Fruit fly (Drosophila melanogaster) whole organism, embryonic: ENCODE measurements around the gene dah.

Experiments
- Aef1 ChIP-seq: fragments of 200-800 bp; sonication (Bioruptor generic); IDR thresholded peaks from 3 replicates; pipeline ENCODE4 v1.3.6; 2022; ENCODE audit warnings: missing biosample characterization, missing genetic modification characterization
- Atf6 ChIP-seq: fragments of 200-800 bp; sonication (Bioruptor generic); IDR thresholded peaks from 2 replicates; pipeline ENCODE4 v1.3.6; 2022; ENCODE audit warnings: missing biosample characterization, missing genetic modification characterization
- B-H2 ChIP-seq: fragments of 200-800 bp; sonication (Bioruptor generic); optimal IDR thresholded peaks from 2 replicates; lab custom pipeline; 2018; ENCODE audit warnings: missing biosample characterization, mild to moderate bottlenecking, missing genetic modification characterization
- CG10321 ChIP-seq: fragments of 200-800 bp; sonication (Bioruptor generic); IDR thresholded peaks from 2 replicates; pipeline ENCODE4 v1.3.6; 2022; ENCODE audit warnings: missing biosample characterization, missing genetic modification characterization
- CG12071 ChIP-seq: fragments of 200-800 bp; sonication (Bioruptor generic); optimal IDR thresholded peaks from 3 replicates; lab custom pipeline; 2018; ENCODE audit warnings: missing biosample characterization, mild to moderate bottlenecking, missing genetic modification characterization
- CG13287 ChIP-seq: fragments of 200-800 bp; sonication (Bioruptor generic); IDR thresholded peaks from 2 replicates; pipeline ENCODE4 v1.3.6; 2022; ENCODE audit warnings: missing biosample characterization, missing genetic modification characterization; ENCODE audit not compliant: partially characterized antibody
- CG14014 ChIP-seq: fragments of 200-800 bp; sonication (Bioruptor generic); IDR thresholded peaks from 2 replicates; pipeline ENCODE4 v1.3.6; 2022; ENCODE audit warnings: missing biosample characterization, missing genetic modification characterization
- CG15011 ChIP-seq: fragments of 200-800 bp; sonication (Bioruptor generic); optimal IDR thresholded peaks from 3 replicates; lab custom pipeline; 2018; ENCODE audit warnings: missing biosample characterization, mild to moderate bottlenecking, missing genetic modification characterization
- CG15514 ChIP-seq: fragments of 200-800 bp; sonication (Bioruptor generic); optimal IDR thresholded peaks from 3 replicates; lab custom pipeline; 2017; ENCODE audit warnings: missing biosample characterization, missing genetic modification characterization, mild to moderate bottlenecking, moderate library complexity, missing genetic modification reagents
- CG1603 ChIP-seq: fragments of 200-800 bp; sonication (Bioruptor generic); optimal IDR thresholded peaks from 2 replicates; lab custom pipeline; 2019; ENCODE audit warnings: missing biosample characterization, mild to moderate bottlenecking, missing genetic modification characterization, moderate library complexity
- CG17385 ChIP-seq: fragments of 200-800 bp; sonication (Bioruptor generic); optimal IDR thresholded peaks from 3 replicates; lab custom pipeline; 2018; ENCODE audit warnings: missing biosample characterization, mild to moderate bottlenecking, missing genetic modification characterization
- CG17568 ChIP-seq: fragments of 200-800 bp; sonication (Bioruptor generic); optimal IDR thresholded peaks from 2 replicates; lab custom pipeline; 2018; ENCODE audit warnings: missing biosample characterization, mild to moderate bottlenecking, missing genetic modification characterization, moderate library complexity
- CG30403 ChIP-seq: fragments of 200-800 bp; sonication (Bioruptor generic); optimal IDR thresholded peaks from 3 replicates; lab custom pipeline; 2016; ENCODE audit warnings: missing biosample characterization, missing genetic modification characterization
- CG31224 ChIP-seq: fragments of 200-800 bp; sonication (Bioruptor generic); IDR thresholded peaks from 2 replicates; pipeline ENCODE4 v1.3.6; 2022; ENCODE audit warnings: missing biosample characterization, missing genetic modification characterization
- CG3163 ChIP-seq: fragments of 200-800 bp; sonication (Bioruptor generic); optimal IDR thresholded peaks from 3 replicates; lab custom pipeline; 2016; ENCODE audit warnings: missing biosample characterization, missing genetic modification characterization
- CG32772 ChIP-seq: fragments of 200-800 bp; sonication (Bioruptor generic); IDR thresholded peaks from 2 replicates; pipeline ENCODE4 v1.3.6; 2022; ENCODE audit warnings: missing biosample characterization, missing genetic modification characterization
- CG34224 ChIP-seq: fragments of 200-800 bp; sonication (Bioruptor generic); IDR thresholded peaks from 3 replicates; pipeline ENCODE4 v1.3.6; 2022; ENCODE audit warnings: missing biosample characterization, missing genetic modification characterization; ENCODE audit not compliant: partially characterized antibody
- CG4360 ChIP-seq: fragments of 200-800 bp; sonication (Bioruptor generic); IDR thresholded peaks from 2 replicates; pipeline ENCODE4 v1.3.6; 2022; ENCODE audit warnings: missing biosample characterization, missing genetic modification characterization
- CG4820 ChIP-seq: fragments of 200-800 bp; sonication (Bioruptor generic); optimal IDR thresholded peaks from 3 replicates; lab custom pipeline; 2016; ENCODE audit warnings: missing biosample characterization, missing genetic modification characterization
- CG6813 ChIP-seq: fragments of 200-800 bp; sonication (Bioruptor generic); optimal IDR thresholded peaks from 2 replicates; lab custom pipeline; 2017; ENCODE audit warnings: missing biosample characterization, missing genetic modification characterization, mild to moderate bottlenecking, moderate library complexity, missing genetic modification reagents
- CG7372 ChIP-seq: fragments of 200-800 bp; sonication (Bioruptor generic); IDR thresholded peaks from 2 replicates; pipeline ENCODE4 v1.3.6; 2022; ENCODE audit warnings: missing biosample characterization, missing genetic modification characterization
- CG7556 ChIP-seq: fragments of 200-800 bp; sonication (Bioruptor generic); optimal IDR thresholded peaks from 2 replicates; lab custom pipeline; 2017; ENCODE audit warnings: missing biosample characterization, mild to moderate bottlenecking, missing genetic modification characterization
- CG7987 ChIP-seq: fragments of 200-800 bp; sonication (Bioruptor generic); optimal IDR thresholded peaks from 2 replicates; lab custom pipeline; 2018; ENCODE audit warnings: missing biosample characterization, mild to moderate bottlenecking, missing genetic modification characterization, moderate library complexity
- CG9609 ChIP-seq: fragments of 200-800 bp; sonication (Bioruptor generic); optimal IDR thresholded peaks from 3 replicates; lab custom pipeline; 2016; ENCODE audit warnings: missing biosample characterization, missing genetic modification characterization
- CTCF ChIP-seq: fragments of 200-800 bp; sonication (Bioruptor generic); optimal IDR thresholded peaks from 2 replicates; lab custom pipeline; 2017; ENCODE audit warnings: missing biosample characterization, mild to moderate bottlenecking, missing genetic modification characterization, moderate library complexity
- Ets65A ChIP-seq: fragments of 200-800 bp; sonication (Bioruptor generic); peaks from one replicate; lab custom pipeline; 2016; ENCODE audit warnings: missing biosample characterization, missing genetic modification characterization
- Hand ChIP-seq: fragments of 200-800 bp; sonication (Bioruptor generic); optimal IDR thresholded peaks from 2 replicates; lab custom pipeline; 2017; ENCODE audit warnings: mild to moderate bottlenecking, missing biosample characterization, missing genetic modification reagents, missing genetic modification characterization
- Hmr ChIP-seq: fragments of 200-800 bp; sonication (Bioruptor generic); optimal IDR thresholded peaks from 3 replicates; lab custom pipeline; 2017; ENCODE audit warnings: mild to moderate bottlenecking, missing biosample characterization, missing genetic modification reagents, missing genetic modification characterization
- MBD-R2 ChIP-seq: fragments of 200-800 bp; sonication (Bioruptor generic); IDR thresholded peaks from 2 replicates; pipeline ENCODE4 v1.3.6; 2022; ENCODE audit warnings: missing biosample characterization, missing genetic modification characterization
- Pdp1 ChIP-seq, 2 experiments: fragments of 200-800 bp; sonication (Bioruptor generic); optimal IDR thresholded peaks; 3 replicates each; lab custom pipeline; 2016; ENCODE audit warnings: missing biosample characterization in 2 of 2, missing genetic modification characterization in 2 of 2, mild to moderate bottlenecking in 1 of 2, moderate library complexity in 1 of 2
- Sox100B ChIP-seq: fragments of 200-800 bp; sonication (Bioruptor generic); optimal IDR thresholded peaks from 3 replicates; lab custom pipeline; 2018; ENCODE audit warnings: missing biosample characterization, mild to moderate bottlenecking, missing genetic modification characterization
- caup ChIP-seq: fragments of 200-800 bp; sonication (Bioruptor generic); optimal IDR thresholded peaks from 3 replicates; lab custom pipeline; 2017; ENCODE audit warnings: missing biosample characterization, mild to moderate bottlenecking, missing genetic modification characterization, moderate library complexity; ENCODE audit not compliant: severe bottlenecking
- chinmo ChIP-seq: fragments of 200-800 bp; sonication (Bioruptor generic); IDR thresholded peaks from 4 replicates; pipeline ENCODE4 v1.3.6; 2022; ENCODE audit warnings: missing biosample characterization, missing genetic modification characterization; ENCODE audit not compliant: partially characterized antibody
- exex ChIP-seq: fragments of 200-800 bp; sonication (Bioruptor generic); optimal IDR thresholded peaks from 4 replicates; lab custom pipeline; 2018; ENCODE audit warnings: missing biosample characterization, mild to moderate bottlenecking, missing genetic modification characterization, moderate library complexity
- ftz-f1 ChIP-seq: fragments of 200-800 bp; sonication (Bioruptor generic); optimal IDR thresholded peaks from 2 replicates; lab custom pipeline; 2016; ENCODE audit warnings: missing biosample characterization, missing genetic modification characterization
- gem ChIP-seq: fragments of 200-800 bp; sonication (Bioruptor generic); optimal IDR thresholded peaks from 2 replicates; lab custom pipeline; 2019; ENCODE audit warnings: missing biosample characterization, mild to moderate bottlenecking, missing genetic modification characterization, moderate library complexity
- gro ChIP-seq: fragments of 200-800 bp; sonication (Bioruptor generic); optimal IDR thresholded peaks from 2 replicates; lab custom pipeline; 2016; ENCODE audit warnings: missing biosample characterization, missing genetic modification characterization
- mam ChIP-seq: fragments of 200-800 bp; sonication (Bioruptor generic); optimal IDR thresholded peaks from 3 replicates; lab custom pipeline; 2016; ENCODE audit warnings: missing biosample characterization, missing genetic modification characterization
- mirr ChIP-seq: fragments of 200-800 bp; sonication (Bioruptor generic); optimal IDR thresholded peaks from 3 replicates; lab custom pipeline; 2018; ENCODE audit warnings: missing biosample characterization, mild to moderate bottlenecking, missing genetic modification characterization
- prd ChIP-seq, 3 experiments: fragments of >200 bp in 2 of 3; fragments of 200-800 bp in 1 of 3; sonication (Bioruptor generic) in 1 of 3; optimal IDR thresholded peaks in 2 of 3; IDR thresholded peaks in 1 of 3; 2 replicates in 2 of 3; 3 replicates in 1 of 3; pipeline versions ENCODE4 v1.3.6 to Lab custom; 2017 to 2022; ENCODE audit warnings: missing biosample characterization in 1 of 3, missing genetic modification characterization in 1 of 3
- salm ChIP-seq: fragments of 200-800 bp; sonication (Bioruptor generic); optimal IDR thresholded peaks from 2 replicates; lab custom pipeline; 2018; ENCODE audit warnings: missing biosample characterization, mild to moderate bottlenecking, missing genetic modification characterization
- sob ChIP-seq: fragments of 200-800 bp; sonication (Bioruptor generic); IDR thresholded peaks from 2 replicates; pipeline ENCODE4 v1.3.6; 2022; ENCODE audit warnings: missing biosample characterization, missing genetic modification characterization
- sug ChIP-seq: fragments of 200-800 bp; optimal IDR thresholded peaks from 2 replicates; lab custom pipeline; 2019; ENCODE audit warnings: missing biosample characterization, mild to moderate bottlenecking, missing genetic modification characterization, moderate library complexity
- ttk ChIP-seq: fragments of 200-800 bp; sonication (Bioruptor generic); IDR thresholded peaks from 2 replicates; pipeline ENCODE4 v2.1.2; 2022; ENCODE audit warnings: missing biosample characterization, missing genetic modification characterization
- tup ChIP-seq: fragments of 200-800 bp; sonication (Bioruptor generic); optimal IDR thresholded peaks from 2 replicates; lab custom pipeline; 2016; ENCODE audit warnings: missing biosample characterization, mild to moderate bottlenecking, missing genetic modification characterization, moderate library complexity
- tx ChIP-seq: fragments of 200-800 bp; sonication (Bioruptor generic); optimal IDR thresholded peaks from 2 replicates; lab custom pipeline; 2016; ENCODE audit warnings: missing biosample characterization, missing genetic modification characterization
- unpg ChIP-seq: fragments of 200-800 bp; sonication (Bioruptor generic); optimal IDR thresholded peaks from 3 replicates; lab custom pipeline; 2018; ENCODE audit warnings: missing biosample characterization, mild to moderate bottlenecking, missing genetic modification characterization, moderate library complexity

The dah gene

dm6 chrX:15304211-15304610, 23.9 kb upstream of the dah start (continued):
- TF ChIP-seq prd (optimal IDR thresholded peaks at IDR 0.05; lab: Kevin White, UChicago), result no peak
- TF ChIP-seq prd (GFP tag; IDR thresholded peaks at IDR 0.05; lab: Robert Waterston, UW), result peak; percentile 60
- 0 out of 2 replicates have a peak, but pooled peaks have one; percentile 21 for TF ChIP-seq CG14014 (GFP tag; lab: Robert Waterston, UW)
- TF ChIP-seq tup (GFP tag; lab: Kevin White, UChicago), result no peak
- peak; percentile 16 for TF ChIP-seq CG17385 (GFP tag; lab: Kevin White, UChicago)
- no peak for TF ChIP-seq CG34224
- TF ChIP-seq MBD-R2 (GFP tag; lab: Robert Waterston, UW), result 0 out of 2 replicates have a peak, but pooled peaks have one; percentile 24
- peak; percentile 37 for TF ChIP-seq mam
- TF ChIP-seq unpg, result peak; percentile 10
- TF ChIP-seq salm (tag; lab: Kevin White, UChicago), result no peak
- peak; percentile 23; the same call in 1 of the 2 replicates for TF ChIP-seq CG31224 (GFP tag; lab: Robert Waterston, UW)
- TF ChIP-seq CG1603 (tag; lab: Kevin White, UChicago), result no peak
- TF ChIP-seq Hand (GFP tag; lab: Kevin White, UChicago), result peak; percentile 23
- TF ChIP-seq CG32772 (GFP tag; lab: Robert Waterston, UW), result peak; percentile 15; the same call in 1 of the 2 replicates
- no peak for TF ChIP-seq CG7987 (GFP tag; lab: Kevin White, UChicago)
- TF ChIP-seq CG3163 (GFP tag; lab: Kevin White, UChicago), result no peak
- peak; percentile 22 for TF ChIP-seq CG6813
- no peak for TF ChIP-seq tx (GFP tag; lab: Kevin White, UChicago)
- TF ChIP-seq Sox100B (GFP tag; lab: Kevin White, UChicago), result no peak
- peak; percentile 27 for TF ChIP-seq caup (GFP tag; lab: Kevin White, UChicago)
- peak; percentile 26 for TF ChIP-seq CG7556 (GFP tag; lab: Kevin White, UChicago)
- no peak for TF ChIP-seq CG7372
- TF ChIP-seq Ets65A, result peak; percentile 32
- TF ChIP-seq sob (GFP tag; lab: Robert Waterston, UW), result 0 out of 2 replicates have a peak, but pooled peaks have one; percentile 50
- TF ChIP-seq, all 482 proteins: peak for 83

dm6 chrX:15305975-15306909, 21.9 kb upstream of the dah start:
- TF ChIP-seq CG4820 (GFP tag; lab: Kevin White, UChicago) (no peak), CG10321 (GFP tag; lab: Robert Waterston, UW) (peak; percentile 81), exex (tag; lab: Kevin White, UChicago) (peak; percentile 12), Aef1 (peak; percentile 71), gem (tag; lab: Kevin White, UChicago) (peak; percentile 12), CG15011 (GFP tag; lab: Kevin White, UChicago) (no peak), Pdp1 (GFP tag; optimal IDR thresholded peaks at IDR 0.05; lab: Kevin White, UChicago) (peak in 1 of 2 experiments; percentile 29), CTCF (GFP tag; lab: Kevin White, UChicago) (peak; percentile 72), ftz-f1 (GFP tag; lab: Kevin White, UChicago) (peak; percentile 12), sug (tag; lab: Kevin White, UChicago) (peak; percentile 8), ttk (GFP tag; lab: Robert Waterston, UW) (no peak), CG15514 (GFP tag; lab: Kevin White, UChicago) (peak; percentile 3), CG30403 (GFP tag; lab: Kevin White, UChicago) (peak; percentile 0), CG12071 (GFP tag; lab: Kevin White, UChicago) (peak; percentile 11), CG13287 (peak; percentile 8; the same call in 1 of the 2 replicates), Atf6 (GFP tag; lab: Robert Waterston, UW) (no peak), Hmr (peak; percentile 8), gro (peak; percentile 35), CG4360 (GFP tag; lab: Robert Waterston, UW) (peak; percentile 55), B-H2 (GFP tag; lab: Kevin White, UChicago) (no peak), CG17568 (no peak), chinmo (GFP tag; lab: Robert Waterston, UW) (peak; percentile 84; the same call in 2 of the 4 replicates), CG9609 (GFP tag; lab: Kevin White, UChicago) (no peak), mirr (GFP tag; lab: Kevin White, UChicago) (peak; percentile 24)
